Fruit fly (Drosophila melanogaster) whole organism, adult: ENCODE data around the gene Ugt304A1.

Source experiments
- CG11617 ChIP-seq: fragments of 200-800 bp; sonication (Bioruptor generic); optimal IDR thresholded peaks from 2 replicates; lab custom pipeline; 2017; ENCODE audit warnings: mild to moderate bottlenecking, missing biosample characterization, missing genetic modification reagents, missing genetic modification characterization
- CG12768 ChIP-seq: fragments of 200-800 bp; sonication (Bioruptor generic); optimal IDR thresholded peaks from 2 replicates; lab custom pipeline; 2017; ENCODE audit warnings: missing biosample characterization, missing genetic modification characterization, mild to moderate bottlenecking, moderate library complexity, missing genetic modification reagents
- CG14711 ChIP-seq: fragments of 200-800 bp; sonication (Bioruptor generic); optimal IDR thresholded peaks from 2 replicates; lab custom pipeline; 2018; ENCODE audit warnings: missing biosample characterization, mild to moderate bottlenecking, missing genetic modification characterization, moderate library complexity
- CG1620 ChIP-seq: fragments of 200-800 bp; sonication (Bioruptor generic); optimal IDR thresholded peaks from 2 replicates; lab custom pipeline; 2016; ENCODE audit warnings: missing biosample characterization, missing genetic modification characterization
- CG33017 ChIP-seq: fragments of 200-800 bp; sonication (Bioruptor generic); optimal IDR thresholded peaks from 2 replicates; lab custom pipeline; 2018; ENCODE audit warnings: missing biosample characterization, mild to moderate bottlenecking, missing genetic modification characterization, moderate library complexity
- CG5204 ChIP-seq: fragments of 200-800 bp; sonication (Bioruptor generic); optimal IDR thresholded peaks from 2 replicates; lab custom pipeline; 2016; ENCODE audit warnings: missing biosample characterization, missing genetic modification characterization
- CG7045 ChIP-seq: fragments of 200-800 bp; sonication (Bioruptor generic); optimal IDR thresholded peaks from 2 replicates; lab custom pipeline; 2017; ENCODE audit warnings: missing biosample characterization, mild to moderate bottlenecking, missing genetic modification characterization
- CG7101 ChIP-seq: fragments of 200-800 bp; sonication (Bioruptor generic); optimal IDR thresholded peaks from 2 replicates; lab custom pipeline; 2018; ENCODE audit warnings: missing biosample characterization, mild to moderate bottlenecking, missing genetic modification characterization, moderate library complexity
- Clk ChIP-seq: fragments of 200-800 bp; sonication (Bioruptor generic); optimal IDR thresholded peaks from 2 replicates; lab custom pipeline; 2017; ENCODE audit warnings: missing biosample characterization, missing genetic modification characterization
- Crg-1 ChIP-seq: fragments of 200-800 bp; sonication (Bioruptor generic); optimal IDR thresholded peaks from 2 replicates; lab custom pipeline; 2016; ENCODE audit warnings: missing biosample characterization, missing genetic modification characterization
- Hr96 ChIP-seq: fragments of 200-800 bp; sonication (Bioruptor generic); optimal IDR thresholded peaks from 2 replicates; lab custom pipeline; 2016; ENCODE audit warnings: missing biosample characterization, missing genetic modification characterization
- Mnt ChIP-seq: fragments of 200-800 bp; sonication (Bioruptor generic); optimal IDR thresholded peaks from 2 replicates; lab custom pipeline; 2016; ENCODE audit warnings: missing biosample characterization, mild to moderate bottlenecking, missing genetic modification characterization
- bab1 ChIP-seq: fragments of 200-800 bp; sonication (Bioruptor generic); optimal IDR thresholded peaks from 3 replicates; lab custom pipeline; 2019; ENCODE audit warnings: missing biosample characterization, mild to moderate bottlenecking, missing genetic modification characterization, moderate library complexity
- cic ChIP-seq: fragments of 200-800 bp; sonication (Bioruptor generic); optimal IDR thresholded peaks from 2 replicates; lab custom pipeline; 2017; ENCODE audit warnings: missing biosample characterization, mild to moderate bottlenecking, missing genetic modification characterization, moderate library complexity
- cnc ChIP-seq, 2 experiments: fragments of >200 bp; optimal IDR thresholded peaks; 2 replicates each; lab custom pipeline; 2017
- kay ChIP-seq: fragments of 200-800 bp; sonication (Bioruptor generic); peaks from one replicate; lab custom pipeline; 2016; ENCODE audit warnings: missing biosample characterization, missing genetic modification characterization, borderline replicate concordance
- ovo ChIP-seq: fragments of 200-800 bp; sonication (Bioruptor generic); optimal IDR thresholded peaks from 2 replicates; lab custom pipeline; 2016; ENCODE audit warnings: missing biosample characterization, missing genetic modification characterization
- pad ChIP-seq: fragments of 200-800 bp; sonication (Bioruptor generic); optimal IDR thresholded peaks from 3 replicates; lab custom pipeline; 2017; ENCODE audit warnings: missing biosample characterization, missing genetic modification characterization, mild to moderate bottlenecking, moderate library complexity, missing genetic modification reagents
- tj ChIP-seq: fragments of 200-800 bp; sonication (Bioruptor generic); optimal IDR thresholded peaks from 3 replicates; lab custom pipeline; 2017; ENCODE audit warnings: missing biosample characterization, mild to moderate bottlenecking, missing genetic modification characterization, moderate library complexity
- toe ChIP-seq: fragments of 200-800 bp; sonication (Bioruptor generic); optimal IDR thresholded peaks from 2 replicates; lab custom pipeline; 2016; ENCODE audit warnings: missing biosample characterization, missing genetic modification characterization

The Ugt304A1 gene

DNA sequence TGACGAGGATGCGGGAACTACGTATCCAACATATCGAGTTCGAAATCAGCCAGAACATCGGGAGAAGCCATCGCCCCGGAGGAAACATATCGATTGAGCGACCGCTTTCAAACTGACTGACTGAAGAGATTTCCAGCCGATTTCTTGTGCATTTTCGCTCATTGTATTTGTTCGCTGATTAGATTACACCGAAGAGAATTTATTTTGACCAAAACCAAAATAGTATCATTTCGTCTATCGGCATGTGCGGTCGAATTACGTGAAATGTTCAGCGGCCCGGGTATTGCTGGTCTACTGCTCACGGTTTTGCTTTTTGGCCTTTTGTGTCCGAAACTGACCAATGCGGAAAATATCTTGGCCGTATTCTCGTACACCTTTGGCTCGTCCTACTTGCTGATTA, at the start of gene Ugt304A1, which contains the start of gene Ugt303A1:
Gene Ugt304A1 (minus strand): TSS at position 101 of the 400 bp plus-strand sequence.
Gene Ugt303A1 (plus strand): TSS at position 222 of the 400 bp plus-strand sequence.
- no peak for TF ChIP-seq cnc (optimal IDR thresholded peaks at IDR 0.05; lab: Kevin White, UChicago)
- peak; percentile 18 for TF ChIP-seq cic (GFP tag; lab: Kevin White, UChicago)

DNA sequence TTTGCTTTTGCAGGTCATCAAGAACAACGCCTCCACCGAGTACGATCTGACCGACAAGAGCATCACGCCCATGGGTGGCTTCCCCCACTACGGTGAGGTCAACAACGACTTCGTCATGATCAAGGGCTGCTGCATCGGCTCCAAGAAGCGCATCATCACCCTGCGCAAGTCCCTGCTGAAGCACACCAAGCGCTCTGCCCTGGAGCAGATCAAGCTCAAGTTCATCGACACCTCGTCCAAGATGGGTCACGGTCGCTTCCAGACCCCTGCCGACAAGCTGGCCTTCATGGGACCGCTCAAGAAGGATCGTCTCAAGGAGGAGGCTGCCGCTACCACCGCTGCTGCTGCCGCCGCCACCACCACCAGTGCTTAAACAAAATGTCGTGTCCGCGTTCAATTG, 49.3 kb upstream of the Ugt304A1 start:
- TF ChIP-seq Crg-1 = no peak
- TF ChIP-seq CG1620 (GFP tag; lab: Kevin White, UChicago) = no peak
- TF ChIP-seq kay (GFP tag; lab: Kevin White, UChicago) = no peak
- no peak for TF ChIP-seq Hr96 (GFP tag; lab: Kevin White, UChicago)
- TF ChIP-seq CG5204 (GFP tag; lab: Kevin White, UChicago) = no peak
- no peak for TF ChIP-seq toe (GFP tag; lab: Kevin White, UChicago)
- TF ChIP-seq cnc (optimal IDR thresholded peaks at IDR 0.05; lab: Kevin White, UChicago) = no peak
- no peak for TF ChIP-seq cic (GFP tag; lab: Kevin White, UChicago)
- TF ChIP-seq CG11617 (GFP tag; lab: Kevin White, UChicago) = no peak
- no peak for TF ChIP-seq tj (GFP tag; lab: Kevin White, UChicago)
- TF ChIP-seq pad (GFP tag; lab: Kevin White, UChicago) = no peak
- TF ChIP-seq Clk = no peak
- no peak for TF ChIP-seq bab1 (GFP tag; lab: Kevin White, UChicago)
- no peak for TF ChIP-seq CG7101 (tag; lab: Kevin White, UChicago)

DNA sequence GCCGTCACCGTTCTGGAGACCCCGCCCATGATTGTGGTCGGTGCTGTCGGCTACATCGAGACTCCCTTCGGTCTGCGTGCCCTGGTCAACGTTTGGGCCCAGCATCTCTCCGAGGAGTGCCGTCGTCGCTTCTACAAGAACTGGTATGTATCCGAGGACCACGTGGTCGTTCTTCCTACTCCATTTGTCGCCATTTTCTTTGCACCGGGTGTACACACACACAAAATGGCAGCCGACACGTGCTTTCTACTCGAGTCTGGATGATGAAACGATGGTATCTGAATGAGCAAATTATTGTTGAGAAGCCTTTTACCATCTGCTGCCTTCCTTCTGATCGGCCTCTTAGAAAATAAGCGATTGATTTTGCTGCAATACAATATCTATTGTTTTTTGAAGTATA, 47.4 kb upstream of the Ugt304A1 start:
- TF ChIP-seq cnc (optimal IDR thresholded peaks at IDR 0.05; lab: Kevin White, UChicago) (no peak), CG14711 (tag; lab: Kevin White, UChicago) (no peak), Mnt (GFP tag; lab: Kevin White, UChicago) (peak; percentile 3), CG11617 (GFP tag; lab: Kevin White, UChicago) (no peak), Crg-1 (no peak)

DNA sequence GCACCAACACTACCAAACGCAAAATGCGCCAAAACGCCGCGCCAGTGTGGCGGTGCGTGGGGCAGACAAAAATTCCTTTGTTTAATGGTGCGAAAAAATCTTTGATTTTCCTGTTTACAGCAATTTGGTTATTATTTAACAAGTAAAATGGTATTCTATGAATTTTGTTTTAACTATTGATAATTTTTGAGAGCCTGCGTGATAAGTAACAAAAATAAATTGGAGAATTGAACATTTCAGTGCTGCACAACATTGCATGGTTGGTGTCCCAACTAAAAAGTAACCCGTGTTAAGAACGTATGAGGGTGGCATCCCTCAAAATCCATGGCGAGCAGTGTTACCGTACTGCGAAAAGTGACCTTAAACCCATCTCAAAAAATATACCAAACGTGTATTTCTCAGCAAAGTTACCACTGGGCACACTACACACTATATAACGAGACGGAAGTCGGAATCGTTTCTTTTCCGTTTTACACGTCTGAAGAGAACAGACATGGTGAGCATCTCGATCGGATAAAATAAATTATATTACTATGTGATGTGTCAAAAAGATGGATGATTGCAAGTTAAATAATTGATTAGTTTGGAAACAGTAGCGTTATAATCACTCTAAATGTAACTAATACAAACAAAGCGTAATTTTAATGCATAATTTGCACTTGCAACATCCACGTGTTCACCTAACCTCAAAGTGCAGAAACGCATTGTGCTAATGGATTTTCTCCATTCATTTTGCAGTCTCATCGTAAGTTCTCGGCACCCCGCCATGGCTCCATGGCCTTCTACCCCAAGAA, 46.4 kb upstream of the Ugt304A1 start, which contains the start of the genes CG6693 and RpL3:
Gene CG6693 (minus strand): TSS at position 203 of the 794 bp plus-strand sequence.
Gene RpL3 (plus strand): TSS at position 458 of the 794 bp plus-strand sequence.
- peak; percentile 39 for TF ChIP-seq ovo (GFP tag; lab: Kevin White, UChicago)
- TF ChIP-seq Crg-1 = peak; percentile 78
- peak in 1 of 2 experiments; percentile 46 for TF ChIP-seq cnc (optimal IDR thresholded peaks at IDR 0.05; lab: Kevin White, UChicago)
- peak; percentile 56 for TF ChIP-seq tj (GFP tag; lab: Kevin White, UChicago)
- TF ChIP-seq kay (GFP tag; lab: Kevin White, UChicago) = no peak
- TF ChIP-seq Clk = peak; percentile 54
- TF ChIP-seq CG11617 (GFP tag; lab: Kevin White, UChicago) = peak; percentile 84
- peak; percentile 90 for TF ChIP-seq CG33017 (tag; lab: Kevin White, UChicago)
- peak; percentile 87 for TF ChIP-seq bab1 (GFP tag; lab: Kevin White, UChicago)
- peak; percentile 81 for TF ChIP-seq Hr96 (GFP tag; lab: Kevin White, UChicago)
- TF ChIP-seq cic (GFP tag; lab: Kevin White, UChicago) = peak; percentile 75
- peak; percentile 69 for TF ChIP-seq CG7045 (GFP tag; lab: Kevin White, UChicago)
- peak; percentile 91 for TF ChIP-seq CG7101 (tag; lab: Kevin White, UChicago)
- TF ChIP-seq pad (GFP tag; lab: Kevin White, UChicago) = peak; percentile 73
- TF ChIP-seq CG12768 (GFP tag; lab: Kevin White, UChicago) = peak; percentile 85
- TF ChIP-seq CG5204 (GFP tag; lab: Kevin White, UChicago) = no peak
- peak; percentile 68 for TF ChIP-seq toe (GFP tag; lab: Kevin White, UChicago)
- TF ChIP-seq Mnt (GFP tag; lab: Kevin White, UChicago) = peak; percentile 97
- peak; percentile 73 for TF ChIP-seq CG1620 (GFP tag; lab: Kevin White, UChicago)
- TF ChIP-seq CG14711 (tag; lab: Kevin White, UChicago) = peak; percentile 57

DNA sequence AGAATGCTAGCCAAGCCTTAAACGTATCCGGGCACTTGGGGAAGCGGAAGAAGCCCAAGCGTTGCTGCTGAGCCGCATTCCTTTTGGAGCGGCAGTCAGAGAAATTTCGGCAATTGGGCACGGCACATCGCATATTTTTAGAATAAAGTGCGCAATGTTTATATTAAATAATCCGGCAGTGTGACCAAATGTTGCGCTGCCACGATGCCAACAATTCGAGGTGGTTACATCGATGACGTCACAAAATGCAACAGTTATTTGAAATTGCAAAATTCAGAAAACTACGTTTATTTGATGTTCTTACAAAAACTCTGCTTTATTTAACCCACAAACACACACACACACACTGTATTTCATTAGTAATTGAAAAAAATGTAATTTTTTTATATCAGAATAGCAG, 44.7 kb upstream of the Ugt304A1 start, which contains the start of gene CG6689:
Gene CG6689 (minus strand): TSS at position 182 of the 400 bp plus-strand sequence.
- TF ChIP-seq CG11617 (GFP tag; lab: Kevin White, UChicago) = peak; percentile 6
- TF ChIP-seq Mnt (GFP tag; lab: Kevin White, UChicago) = peak; percentile 13
- TF ChIP-seq CG7101 (tag; lab: Kevin White, UChicago) = no peak

DNA sequence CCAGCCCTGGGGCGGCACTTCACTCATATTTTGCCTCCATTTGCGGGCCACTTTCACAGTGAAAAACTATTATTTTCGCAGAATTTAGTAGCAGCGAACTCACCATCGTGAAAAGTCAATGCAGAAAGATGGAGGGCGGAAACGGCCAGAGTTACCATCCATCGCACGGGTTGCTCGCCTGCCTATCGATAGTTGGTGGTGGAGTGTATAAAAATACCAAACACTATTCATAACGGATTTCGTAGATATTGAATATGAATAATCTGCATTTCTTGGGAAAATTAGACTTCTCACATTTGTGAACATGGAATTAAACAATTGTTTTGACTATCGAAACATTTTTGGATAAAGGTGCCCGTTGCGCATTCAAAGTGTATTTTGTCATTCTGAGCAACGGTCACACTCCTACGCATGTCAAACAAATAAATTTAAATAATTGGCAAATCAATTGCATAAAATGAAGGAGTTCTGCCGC, 41.0 kb upstream of the Ugt304A1 start, which contains the start of the genes RpS25 and CG4820:
Gene RpS25 (minus strand): TSS at position 132 of the 475 bp plus-strand sequence.
Gene CG4820 (plus strand): TSS at position 380 of the 475 bp plus-strand sequence.
- peak; percentile 90 for TF ChIP-seq CG7045 (GFP tag; lab: Kevin White, UChicago)
- peak; percentile 88 for TF ChIP-seq Clk
- TF ChIP-seq CG5204 (GFP tag; lab: Kevin White, UChicago) = no peak
- TF ChIP-seq pad (GFP tag; lab: Kevin White, UChicago) = peak; percentile 83
- peak; percentile 97 for TF ChIP-seq CG14711 (tag; lab: Kevin White, UChicago)
- TF ChIP-seq tj (GFP tag; lab: Kevin White, UChicago) = peak; percentile 82
- no peak for TF ChIP-seq cnc (optimal IDR thresholded peaks at IDR 0.05; lab: Kevin White, UChicago)
- TF ChIP-seq cic (GFP tag; lab: Kevin White, UChicago) = peak; percentile 81
- TF ChIP-seq Mnt (GFP tag; lab: Kevin White, UChicago) = peak; percentile 93
- TF ChIP-seq ovo (GFP tag; lab: Kevin White, UChicago) = peak; percentile 91
- peak; percentile 94 for TF ChIP-seq Hr96 (GFP tag; lab: Kevin White, UChicago)
- peak; percentile 93 for TF ChIP-seq CG12768 (GFP tag; lab: Kevin White, UChicago)
- peak; percentile 94 for TF ChIP-seq CG7101 (tag; lab: Kevin White, UChicago)
- TF ChIP-seq kay (GFP tag; lab: Kevin White, UChicago) = no peak
- peak; percentile 87 for TF ChIP-seq toe (GFP tag; lab: Kevin White, UChicago)
- TF ChIP-seq Crg-1 = peak; percentile 96
- TF ChIP-seq CG1620 (GFP tag; lab: Kevin White, UChicago) = peak; percentile 96
- TF ChIP-seq CG11617 (GFP tag; lab: Kevin White, UChicago) = peak; percentile 96
- peak; percentile 97 for TF ChIP-seq bab1 (GFP tag; lab: Kevin White, UChicago)
- peak; percentile 88 for TF ChIP-seq CG33017 (tag; lab: Kevin White, UChicago)
